Fruit fly (Drosophila melanogaster): ENCODE results near the gene trol.

DNA sequence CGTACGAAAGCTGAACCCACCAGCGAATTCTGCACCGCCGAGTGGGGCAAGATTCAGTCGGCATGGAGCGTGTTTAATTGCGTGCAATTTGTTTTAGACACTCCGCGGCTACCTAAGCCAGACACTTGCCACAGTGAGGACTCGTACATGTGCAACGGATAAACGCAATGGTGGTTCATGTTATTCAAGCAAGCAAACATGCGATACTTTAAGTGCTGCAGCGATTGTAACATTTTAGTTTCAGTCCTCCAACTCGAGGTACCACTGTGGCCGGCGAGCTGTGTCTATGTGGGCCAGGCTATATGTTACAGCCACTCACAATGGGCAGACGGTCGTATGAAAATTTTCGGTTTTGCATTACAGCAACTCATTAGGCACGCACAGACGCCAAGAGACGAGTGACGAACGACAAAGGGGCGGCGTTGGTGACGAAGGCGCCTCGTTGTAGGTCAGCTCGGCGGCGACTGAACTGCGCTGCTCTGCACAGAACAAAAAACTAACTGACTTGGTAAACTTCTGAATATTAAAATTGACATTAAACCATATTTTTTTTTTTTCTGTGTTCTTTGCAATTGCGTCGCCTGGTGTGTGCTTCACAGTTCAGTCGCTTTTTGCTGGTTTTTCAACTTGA lies 11.3 kb downstream of the trol start:
- TF ChIP-seq CG8478 (optimal IDR thresholded peaks at IDR 0.05): no peak
- no peak for TF ChIP-seq CTCF (optimal IDR thresholded peaks at IDR 0.05)
